Fruit fly (Drosophila melanogaster): ENCODE measurements around the gene smp-30.

The smp-30 gene

DNA sequence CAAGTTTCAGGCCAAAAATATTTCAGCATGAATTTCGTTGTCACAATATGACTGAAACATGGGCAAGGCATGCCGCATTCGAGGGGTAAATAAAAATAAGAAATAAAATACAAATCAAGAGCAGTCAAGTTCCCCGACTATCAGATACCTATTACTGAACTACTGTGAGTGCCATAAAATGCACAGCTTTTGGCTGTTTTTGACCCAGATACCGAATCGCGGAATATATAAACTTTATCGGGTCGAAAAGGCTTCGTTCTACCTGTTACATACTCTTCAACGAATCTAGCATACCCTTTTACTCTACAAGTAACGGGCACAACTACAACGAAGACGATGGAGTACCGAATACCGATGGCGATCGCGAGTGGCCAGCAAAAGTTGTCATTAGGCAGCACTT, 44.2 kb downstream of the smp-30 start (continued):
- TF ChIP-seq wdn (GFP tag; IDR thresholded peaks at IDR 0.05) (0 out of 2 replicates have a peak, but pooled peaks have one; percentile 44), CG43689 (GFP tag; IDR thresholded peaks at IDR 0.05) (no peak; the same call in 1 of the 2 replicates), CG11504 (tag; optimal IDR thresholded peaks at IDR 0.05) (peak; percentile 57), mirr (GFP tag; optimal IDR thresholded peaks at IDR 0.05) (no peak), Awh (GFP tag; IDR thresholded peaks at IDR 0.05) (peak; percentile 63), CG2129 (GFP tag; IDR thresholded peaks at IDR 0.05; ENCODE audit: partially characterized antibody) (no peak), Xbp1 (GFP tag; optimal IDR thresholded peaks at IDR 0.05) (peak; percentile 53), gem (tag; optimal IDR thresholded peaks at IDR 0.05) (peak; percentile 57), pfk (GFP tag; optimal IDR thresholded peaks at IDR 0.05) (no peak), CG1647 (GFP tag; optimal IDR thresholded peaks at IDR 0.05) (peak; percentile 41), jumu (GFP tag; optimal IDR thresholded peaks at IDR 0.05) (peak; percentile 37), B-H1 (GFP tag; IDR thresholded peaks at IDR 0.05) (peak; percentile 55; the same call in 2 of the 3 replicates), CoRest (tag; optimal IDR thresholded peaks at IDR 0.05) (peak; percentile 54), unpg (GFP tag; optimal IDR thresholded peaks at IDR 0.05) (peak; percentile 50), salm (tag; optimal IDR thresholded peaks at IDR 0.05) (no peak), stc (GFP tag; IDR thresholded peaks at IDR 0.05) (peak; percentile 79), CG15073 (GFP tag; optimal IDR thresholded peaks at IDR 0.05) (no peak), CG2875 (GFP tag; optimal IDR thresholded peaks at IDR 0.05) (no peak), CG8924 (tag; optimal IDR thresholded peaks at IDR 0.05) (no peak), Lpt (GFP tag; optimal IDR thresholded peaks at IDR 0.05) (no peak), CG12155 (GFP tag; optimal IDR thresholded peaks at IDR 0.05) (peak; percentile 29), HmgD (GFP tag; optimal IDR thresholded peaks at IDR 0.05) (no peak), Aef1 (GFP tag; IDR thresholded peaks at IDR 0.05) (peak; percentile 72), CG7839 (tag; optimal IDR thresholded peaks at IDR 0.05) (peak; percentile 68), Trl (optimal IDR thresholded peaks at IDR 0.05) (no peak), Trl (GFP tag; optimal IDR thresholded peaks at IDR 0.05) (peak; percentile 47), CG8765 (GFP tag; IDR thresholded peaks at IDR 0.05) (0 out of 2 replicates have a peak, but pooled peaks have one; percentile 8), caup (GFP tag; optimal IDR thresholded peaks at IDR 0.05; ENCODE audit: severe bottlenecking) (peak; percentile 45), CTCF (GFP tag; optimal IDR thresholded peaks at IDR 0.05) (no peak), CG9932 (GFP tag; IDR thresholded peaks at IDR 0.05) (peak; percentile 84), tio (GFP tag; optimal IDR thresholded peaks at IDR 0.05) (no peak), D (optimal IDR thresholded peaks at IDR 0.05) (no peak), D (GFP tag; optimal IDR thresholded peaks at IDR 0.05) (no peak), disco-r (GFP tag; optimal IDR thresholded peaks at IDR 0.05) (no peak), CG6791 (GFP tag; IDR thresholded peaks at IDR 0.05; ENCODE audit: partially characterized antibody) (peak; percentile 73; the same call in 2 of the 3 replicates), run (tag; optimal IDR thresholded peaks at IDR 0.05) (no peak), Elba2 (GFP tag; optimal IDR thresholded peaks at IDR 0.05) (no peak), Med (GFP tag) (peak; percentile 95), schlank (tag; optimal IDR thresholded peaks at IDR 0.05) (peak; percentile 40), dan (GFP tag; IDR thresholded peaks at IDR 0.05) (no peak), CG6175 (GFP tag; IDR thresholded peaks at IDR 0.05) (peak; percentile 31; the same call in 1 of the 3 replicates), stwl (tag; optimal IDR thresholded peaks at IDR 0.05) (no peak), HLH3B (GFP tag; IDR thresholded peaks at IDR 0.05) (peak; percentile 72), ab (GFP tag; optimal IDR thresholded peaks at IDR 0.05) (peak; percentile 20), gro (GFP tag; optimal IDR thresholded peaks at IDR 0.05) (peak; percentile 68), MTF-1 (GFP tag; optimal IDR thresholded peaks at IDR 0.05; ENCODE audit: borderline replicate concordance) (no peak), Hand (GFP tag; optimal IDR thresholded peaks at IDR 0.05) (no peak), CG3838 (GFP tag; optimal IDR thresholded peaks at IDR 0.05) (no peak), Eip74EF (GFP tag; optimal IDR thresholded peaks at IDR 0.05) (no peak), Gsc (GFP tag; IDR thresholded peaks at IDR 0.05) (no peak), CG6689 (GFP tag; IDR thresholded peaks at IDR 0.05) (peak; percentile 70), BEAF-32 (GFP tag; optimal IDR thresholded peaks at IDR 0.05) (no peak)

Measured in whole organism, embryonic.